Worm (Caenorhabditis elegans) whole organism, L1 larva: ENCODE results near the gene C44B7.5.
A peak's percentile ranks its signal among the peaks of the same experiment; 100 is the strongest.

Experiments used
- C34B4.2 ChIP-seq: sonication (generic microtip); optimal IDR thresholded peaks from 2 replicates; lab custom pipeline; 2017; ENCODE audit warnings: mild to moderate bottlenecking, missing genetic modification characterization, missing compliant biosample characterization
- Y116A8C.19 ChIP-seq: sonication (generic microtip); optimal IDR thresholded peaks from 2 replicates; lab custom pipeline; 2016; ENCODE audit warnings: missing compliant biosample characterization, missing genetic modification characterization, borderline replicate concordance
- aly-2 ChIP-seq: fragments of 150-350 bp; optimal IDR thresholded peaks from 2 replicates; lab custom pipeline; 2014; ENCODE audit warnings: missing biosample characterization, missing genetic modification characterization
- blmp-1 ChIP-seq: fragments of 150-350 bp; optimal IDR thresholded peaks from 2 replicates; lab custom pipeline; 2014; ENCODE audit warnings: missing biosample characterization, missing genetic modification characterization
- ceh-8 ChIP-seq: fragments of 200-800 bp; sonication (Bioruptor generic); optimal IDR thresholded peaks from 2 replicates; lab custom pipeline; 2018; ENCODE audit warnings: mild to moderate bottlenecking, missing genetic modification characterization, moderate library complexity, missing compliant biosample characterization
- ceh-88 ChIP-seq: fragments of 200-800 bp; sonication (Bioruptor generic); IDR thresholded peaks from 2 replicates; pipeline ENCODE4 v1.3.6; 2022; ENCODE audit warnings: missing genetic modification characterization, missing compliant biosample characterization
- ceh-90 ChIP-seq: sonication (generic microtip); optimal IDR thresholded peaks from 2 replicates; lab custom pipeline; 2016; ENCODE audit warnings: missing genetic modification characterization, missing compliant biosample characterization
- dsc-1 ChIP-seq: sonication (generic microtip); optimal IDR thresholded peaks from 2 replicates; lab custom pipeline; 2016; ENCODE audit warnings: mild to moderate bottlenecking, missing genetic modification characterization, missing compliant biosample characterization
- efl-1 ChIP-seq, 4 experiments: fragments of 150-350 bp; optimal IDR thresholded peaks in 3 of 4; peaks in 1 of 4; 1 replicate in 1 of 4; 2 replicates in 3 of 4; lab custom pipeline; 2014; ENCODE audit warnings: missing biosample characterization in 2 of 4, missing genetic modification characterization in 2 of 4, missing genetic modification reagents in 2 of 4
- efl-3 ChIP-seq: fragments of 200-800 bp; sonication (Bioruptor generic); optimal IDR thresholded peaks from 2 replicates; lab custom pipeline; 2018; ENCODE audit warnings: mild to moderate bottlenecking, missing genetic modification characterization, missing compliant biosample characterization
- egl-27 ChIP-seq, 2 experiments: fragments of 150-350 bp in 1 of 2; sonication (generic microtip); optimal IDR thresholded peaks; 3 replicates each; lab custom pipeline; 2017 to 2018; ENCODE audit warnings: missing biosample characterization in 2 of 2, missing genetic modification characterization in 2 of 2, missing genetic modification reagents in 2 of 2
- elt-2 ChIP-seq: sonication (generic microtip); optimal IDR thresholded peaks from 2 replicates; lab custom pipeline; 2016; ENCODE audit warnings: missing genetic modification characterization, mild to moderate bottlenecking, inconsistent platforms, missing compliant biosample characterization, missing genetic modification reagents
- ets-5 ChIP-seq: fragments of 200-800 bp; sonication (Bioruptor generic); IDR thresholded peaks from 2 replicates; pipeline ENCODE4 v1.3.6; 2022; ENCODE audit warnings: missing genetic modification characterization, missing compliant biosample characterization
- fkh-4 ChIP-seq: sonication (generic microtip); optimal IDR thresholded peaks from 2 replicates; lab custom pipeline; 2016; ENCODE audit warnings: missing compliant biosample characterization, missing genetic modification characterization, borderline replicate concordance
- fkh-8 ChIP-seq: sonication (generic microtip); optimal IDR thresholded peaks from 2 replicates; lab custom pipeline; 2016; ENCODE audit warnings: mild to moderate bottlenecking, missing genetic modification characterization, missing compliant biosample characterization
- fos-1 ChIP-seq: fragments of 150-350 bp; optimal IDR thresholded peaks from 2 replicates; lab custom pipeline; 2014; ENCODE audit warnings: missing biosample characterization, missing genetic modification characterization
- hlh-4 ChIP-seq: sonication (generic microtip); optimal IDR thresholded peaks from 2 replicates; lab custom pipeline; 2016; ENCODE audit warnings: mild to moderate bottlenecking, missing genetic modification characterization, missing compliant biosample characterization
- lin-13 ChIP-seq: fragments of 150-350 bp; optimal IDR thresholded peaks from 2 replicates; lab custom pipeline; 2014; ENCODE audit warnings: missing biosample characterization, missing genetic modification reagents, missing genetic modification characterization
- lin-14 ChIP-seq: fragments of 200-800 bp; sonication (Bioruptor generic); optimal IDR thresholded peaks from 2 replicates; lab custom pipeline; 2018; ENCODE audit warnings: mild to moderate bottlenecking, missing genetic modification characterization, moderate library complexity, missing compliant biosample characterization
- lin-35 ChIP-seq, 2 experiments: fragments of 150-350 bp; optimal IDR thresholded peaks; 2 replicates each; lab custom pipeline; 2014; ENCODE audit warnings: missing biosample characterization in 2 of 2, missing genetic modification characterization in 2 of 2, missing genetic modification reagents in 2 of 2
- lin-39 ChIP-seq: fragments of 150-350 bp; optimal IDR thresholded peaks from 2 replicates; lab custom pipeline; 2014; ENCODE audit warnings: missing biosample characterization, missing genetic modification reagents, missing genetic modification characterization
- lir-3 ChIP-seq: sonication (generic microtip); optimal IDR thresholded peaks from 2 replicates; lab custom pipeline; 2016; ENCODE audit warnings: mild to moderate bottlenecking, missing genetic modification characterization, moderate library complexity, missing compliant biosample characterization; ENCODE audit not compliant: poor library complexity
- lsy-2 ChIP-seq, 2 experiments: fragments of 150-350 bp; optimal IDR thresholded peaks; 2 replicates each; lab custom pipeline; 2014; ENCODE audit warnings: missing biosample characterization in 2 of 2, missing genetic modification characterization in 2 of 2
- mdl-1 ChIP-seq, 2 experiments: fragments of 150-350 bp; optimal IDR thresholded peaks; 2 replicates each; lab custom pipeline; 2014 to 2017; ENCODE audit warnings: missing biosample characterization in 2 of 2, missing genetic modification characterization in 2 of 2, inconsistent platforms in 1 of 2
- mef-2 ChIP-seq: fragments of 150-350 bp; optimal IDR thresholded peaks from 2 replicates; lab custom pipeline; 2014; ENCODE audit warnings: missing biosample characterization, missing genetic modification characterization
- mep-1 ChIP-seq: fragments of 150-350 bp; optimal IDR thresholded peaks from 2 replicates; lab custom pipeline; 2014; ENCODE audit warnings: missing biosample characterization, missing genetic modification characterization
- nhr-20 ChIP-seq: sonication (generic microtip); optimal IDR thresholded peaks from 2 replicates; lab custom pipeline; 2016; ENCODE audit warnings: mild to moderate bottlenecking, missing genetic modification characterization, missing compliant biosample characterization
- nhr-237 ChIP-seq: fragments of 150-350 bp; optimal IDR thresholded peaks from 2 replicates; lab custom pipeline; 2014; ENCODE audit warnings: missing biosample characterization, missing genetic modification characterization
- nhr-71 ChIP-seq: sonication (generic microtip); optimal IDR thresholded peaks from 2 replicates; lab custom pipeline; 2016; ENCODE audit warnings: mild to moderate bottlenecking, missing genetic modification characterization, moderate library complexity, missing compliant biosample characterization
- nhr-76 ChIP-seq: sonication (generic microtip); optimal IDR thresholded peaks from 2 replicates; lab custom pipeline; 2017; ENCODE audit warnings: missing biosample characterization, missing genetic modification characterization
- nhr-77 ChIP-seq: fragments of 150-350 bp; optimal IDR thresholded peaks from 2 replicates; lab custom pipeline; 2014; ENCODE audit warnings: missing biosample characterization, missing genetic modification characterization
- nhr-84 ChIP-seq: sonication (generic microtip); optimal IDR thresholded peaks from 2 replicates; lab custom pipeline; 2017; ENCODE audit warnings: missing biosample characterization, missing genetic modification characterization
- nhr-85 ChIP-seq: sonication (generic microtip); peaks from one replicate; lab custom pipeline; 2016; ENCODE audit warnings: missing genetic modification characterization, inconsistent platforms, missing compliant biosample characterization
- pax-3 ChIP-seq: fragments of 200-800 bp; sonication (Bioruptor generic); optimal IDR thresholded peaks from 2 replicates; lab custom pipeline; 2018; ENCODE audit warnings: mild to moderate bottlenecking, missing genetic modification characterization, moderate library complexity, missing compliant biosample characterization
- pqm-1 ChIP-seq: sonication (generic microtip); optimal IDR thresholded peaks from 3 replicates; lab custom pipeline; 2017; ENCODE audit warnings: missing biosample characterization, missing genetic modification characterization
- skn-1 ChIP-seq: fragments of 150-350 bp; optimal IDR thresholded peaks from 2 replicates; lab custom pipeline; 2014; ENCODE audit warnings: missing biosample characterization, missing genetic modification characterization
- snu-23 ChIP-seq: sonication (generic microtip); optimal IDR thresholded peaks from 2 replicates; lab custom pipeline; 2016; ENCODE audit warnings: missing genetic modification characterization, missing compliant biosample characterization
- sptf-1 ChIP-seq: fragments of 150-350 bp; optimal IDR thresholded peaks from 2 replicates; lab custom pipeline; 2014; ENCODE audit warnings: missing biosample characterization, missing genetic modification characterization
- swsn-7 ChIP-seq: sonication (generic microtip); optimal IDR thresholded peaks from 2 replicates; lab custom pipeline; 2016; ENCODE audit warnings: missing genetic modification characterization, missing compliant biosample characterization
- tbx-2 ChIP-seq: sonication (generic microtip); optimal IDR thresholded peaks from 2 replicates; lab custom pipeline; 2016; ENCODE audit warnings: missing genetic modification characterization, missing compliant biosample characterization
- unc-62 ChIP-seq: fragments of 150-350 bp; optimal IDR thresholded peaks from 2 replicates; lab custom pipeline; 2014; ENCODE audit warnings: missing biosample characterization, missing genetic modification reagents, missing genetic modification characterization
- unc-86 ChIP-seq: sonication (generic microtip); optimal IDR thresholded peaks from 2 replicates; lab custom pipeline; 2016; ENCODE audit warnings: missing genetic modification characterization, missing compliant biosample characterization
- unc-98 ChIP-seq: fragments of 200-800 bp; sonication (Bioruptor generic); IDR thresholded peaks from 2 replicates; pipeline ENCODE4 v1.3.6; 2022; ENCODE audit warnings: missing genetic modification characterization, missing compliant biosample characterization
- zag-1 ChIP-seq: fragments of 150-350 bp; optimal IDR thresholded peaks from 2 replicates; lab custom pipeline; 2014; ENCODE audit warnings: missing biosample characterization, missing genetic modification characterization
- zip-4 ChIP-seq: fragments of 200-800 bp; sonication (Bioruptor generic); optimal IDR thresholded peaks from 2 replicates; lab custom pipeline; 2018; ENCODE audit warnings: mild to moderate bottlenecking, missing genetic modification characterization, moderate library complexity, missing compliant biosample characterization
- ztf-11 ChIP-seq, 2 experiments: sonication (generic microtip); optimal IDR thresholded peaks; 2 replicates each; lab custom pipeline; 2016 to 2017; ENCODE audit warnings: missing genetic modification characterization in 2 of 2, missing biosample characterization in 1 of 2, missing compliant biosample characterization in 1 of 2

Gene C44B7.5

DNA sequence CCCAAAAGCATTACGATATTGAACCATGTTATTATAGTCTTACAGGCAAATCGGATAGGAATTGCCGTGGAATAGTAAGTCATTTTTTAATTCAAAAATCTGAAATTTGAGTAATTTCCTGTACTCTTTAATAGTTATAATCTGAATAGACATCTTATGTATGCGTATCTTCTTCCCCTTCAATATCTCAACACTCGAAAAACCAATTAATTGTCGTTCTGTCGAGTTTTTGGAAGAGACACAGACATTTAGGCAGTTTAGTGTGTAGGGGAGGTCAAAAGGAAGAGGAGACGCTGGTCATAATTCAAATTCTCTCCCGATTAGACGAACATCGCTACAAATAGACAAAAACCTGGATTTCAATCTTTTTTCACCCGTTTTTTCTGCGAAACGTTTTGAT, 36.9 kb downstream of the C44B7.5 start (continued):
- no peak for TF ChIP-seq zag-1 (tag; lab: Kevin White, UChicago)
- no peak for TF ChIP-seq nhr-76 (tag; lab: Kevin White, UChicago)
- TF ChIP-seq nhr-85 (tag; lab: Kevin White, UChicago), result peak; percentile 93
- TF ChIP-seq efl-1 (optimal IDR thresholded peaks at IDR 0.05; lab: Kevin White, UChicago), result peak; percentile 13 to 21
- TF ChIP-seq efl-1 (GFP tag; optimal IDR thresholded peaks at IDR 0.05 in 1 of 2; lab: Kevin White, UChicago), result no peak
- peak in 1 of 2 experiments; percentile 22 for TF ChIP-seq lin-35 (GFP tag; optimal IDR thresholded peaks at IDR 0.05; lab: Kevin White, UChicago)
- no peak for TF ChIP-seq fkh-8 (tag; lab: Kevin White, UChicago)
- TF ChIP-seq zip-4 (GFP tag; lab: Kevin White, UChicago), result no peak
- TF ChIP-seq unc-98 (GFP tag; lab: Robert Waterston, UW), result no peak
- no peak for TF ChIP-seq lin-13 (GFP tag; lab: Kevin White, UChicago)
- peak; percentile 63 for TF ChIP-seq mep-1
- TF ChIP-seq pax-3 (tag; lab: Kevin White, UChicago), result no peak
- TF ChIP-seq skn-1 (tag; lab: Kevin White, UChicago), result no peak
- peak; percentile 8 for TF ChIP-seq dsc-1 (tag; lab: Kevin White, UChicago)
- TF ChIP-seq ztf-11 (tag; optimal IDR thresholded peaks at IDR 0.05; lab: Kevin White, UChicago), result no peak
- TF ChIP-seq lsy-2 (tag; optimal IDR thresholded peaks at IDR 0.05; lab: Kevin White, UChicago), result peak; percentile 3 to 67
- no peak for TF ChIP-seq ets-5 (GFP tag; lab: Robert Waterston, UW)
- peak; percentile 85 for TF ChIP-seq blmp-1 (tag; lab: Kevin White, UChicago)
- no peak for TF ChIP-seq nhr-237 (tag; lab: Kevin White, UChicago)
- TF ChIP-seq tbx-2 (tag; lab: Kevin White, UChicago), result peak; percentile 31
- no peak for TF ChIP-seq mef-2 (tag; lab: Kevin White, UChicago)
- TF ChIP-seq lir-3 (tag; lab: Kevin White, UChicago), result no peak
- TF ChIP-seq pqm-1 (tag; lab: Kevin White, UChicago), result no peak
- no peak for TF ChIP-seq elt-2 (tag; lab: Kevin White, UChicago)
- no peak for TF ChIP-seq fkh-4 (tag; lab: Kevin White, UChicago)
- TF ChIP-seq ceh-8 (GFP tag; lab: Kevin White, UChicago), result peak; percentile 2
- TF ChIP-seq fos-1 (tag; lab: Kevin White, UChicago), result no peak
- TF ChIP-seq nhr-77 (tag; lab: Kevin White, UChicago), result no peak
- TF ChIP-seq sptf-1 (tag; lab: Kevin White, UChicago), result no peak

DNA sequence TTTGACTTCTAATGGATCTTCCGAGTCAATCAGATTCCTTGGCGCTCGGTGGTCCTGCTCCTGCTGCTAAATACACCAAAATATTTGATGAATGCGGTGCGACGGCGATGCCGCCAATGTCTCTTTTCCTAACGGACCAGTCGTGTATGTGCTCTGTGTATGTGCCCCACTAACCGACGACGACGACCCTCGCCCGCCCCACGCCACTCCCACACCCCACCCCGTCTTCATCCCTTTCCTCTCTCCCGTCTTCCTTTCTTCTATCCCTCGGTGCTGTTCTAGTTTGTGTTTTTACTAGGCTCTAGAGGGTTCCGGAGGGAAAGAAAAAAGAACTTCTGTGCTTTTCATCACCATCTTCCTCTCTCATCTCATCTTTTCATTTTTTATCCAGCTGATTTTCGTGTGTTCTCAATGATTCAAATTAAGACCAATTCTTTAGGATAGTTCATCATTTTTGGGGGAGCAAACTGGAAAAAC, 37.8 kb downstream of the C44B7.5 start, which contains the start of gene egl-27:
TSS of gene egl-27 (plus strand) at position 427 of the 477 bp plus-strand sequence.
- TF ChIP-seq zip-4 (GFP tag; lab: Kevin White, UChicago), result no peak
- TF ChIP-seq unc-62 (GFP tag; lab: Kevin White, UChicago), result no peak
- TF ChIP-seq lin-14 (GFP tag; lab: Kevin White, UChicago), result peak; percentile 19
- TF ChIP-seq hlh-4, result no peak
- no peak for TF ChIP-seq aly-2
- TF ChIP-seq, all 84 proteins: peak for 1

DNA sequence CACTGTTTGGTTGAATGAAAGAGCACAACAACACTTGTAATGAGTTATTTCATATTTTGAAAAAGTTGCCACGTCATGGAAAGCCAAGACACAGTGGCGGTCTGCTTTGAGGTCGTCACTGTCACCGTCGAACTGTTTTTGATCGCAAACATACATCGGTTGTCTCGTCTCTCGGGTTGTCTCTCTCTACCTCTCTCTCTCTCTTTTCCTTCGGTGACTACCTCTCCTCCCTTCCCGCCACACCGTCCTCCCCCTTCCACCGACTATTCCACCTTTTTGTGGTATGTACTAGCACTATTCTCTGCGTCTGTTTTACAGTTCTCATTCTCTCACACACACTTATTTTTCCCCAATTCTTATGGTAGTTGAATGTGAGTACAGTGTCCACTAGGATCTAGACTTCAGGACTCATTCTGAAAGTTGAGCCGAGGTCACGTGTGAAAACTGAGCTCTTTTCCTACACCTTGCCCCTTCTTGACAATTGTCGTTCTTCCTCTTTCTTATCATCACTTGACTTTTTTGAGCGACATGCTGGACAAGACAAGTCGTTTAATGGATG, 38.5 kb downstream of the C44B7.5 start:
- TF ChIP-seq lir-3 (tag; lab: Kevin White, UChicago) (no peak), nhr-71 (tag; lab: Kevin White, UChicago) (peak; percentile 54), efl-3 (GFP tag; lab: Kevin White, UChicago) (no peak), mef-2 (tag; lab: Kevin White, UChicago) (no peak), sptf-1 (tag; lab: Kevin White, UChicago) (no peak), nhr-20 (tag; lab: Kevin White, UChicago) (peak; percentile 65), nhr-84 (no peak), Y116A8C.19 (tag; lab: Kevin White, UChicago) (no peak), skn-1 (tag; lab: Kevin White, UChicago) (no peak), lin-39 (tag; lab: Kevin White, UChicago) (no peak), ceh-8 (GFP tag; lab: Kevin White, UChicago) (no peak), mdl-1 (tag; optimal IDR thresholded peaks at IDR 0.05; lab: Kevin White, UChicago) (no peak), nhr-85 (tag; lab: Kevin White, UChicago) (peak; percentile 72), ceh-90 (no peak), blmp-1 (tag; lab: Kevin White, UChicago) (peak; percentile 55), ceh-88 (GFP tag; lab: Robert Waterston, UW) (no peak), efl-1 (optimal IDR thresholded peaks at IDR 0.05; lab: Kevin White, UChicago) (no peak), efl-1 (GFP tag; optimal IDR thresholded peaks at IDR 0.05 in 1 of 2; lab: Kevin White, UChicago) (peak in 1 of 2 experiments; percentile 41), elt-2 (tag; lab: Kevin White, UChicago) (peak; percentile 4), unc-86 (tag; lab: Kevin White, UChicago) (no peak), lsy-2 (tag; optimal IDR thresholded peaks at IDR 0.05; lab: Kevin White, UChicago) (peak in 1 of 2 experiments; percentile 33), mep-1 (peak; percentile 60), C34B4.2 (tag; lab: Kevin White, UChicago) (no peak), snu-23 (peak; percentile 43), lin-14 (GFP tag; lab: Kevin White, UChicago) (peak; percentile 67), swsn-7 (tag; lab: Kevin White, UChicago) (peak; percentile 6), egl-27 (tag; optimal IDR thresholded peaks at IDR 0.05; lab: Kevin White, UChicago) (peak; percentile 64 to 69)
